Worm (Caenorhabditis elegans) whole organism, young adult: ENCODE measurements around the gene trd-1.

Source experiments
- akir-1 ChIP-seq: fragments of 200-800 bp; sonication (Bioruptor generic); optimal IDR thresholded peaks from 2 replicates; lab custom pipeline; 2018; ENCODE audit warnings: mild to moderate bottlenecking, missing genetic modification characterization, moderate library complexity, missing compliant biosample characterization
- ama-1 ChIP-seq, 3 experiments: fragments of 150-350 bp in 1 of 3; sonication (generic microtip) in 2 of 3; optimal IDR thresholded peaks; 2 replicates each; lab custom pipeline; 2014 to 2018; ENCODE audit warnings: missing biosample characterization in 2 of 3, missing genetic modification characterization in 2 of 3, missing genetic modification reagents in 2 of 3
- aptf-2 ChIP-seq: fragments of 200-800 bp; sonication (Bioruptor generic); conservative IDR thresholded peaks from 2 replicates; pipeline ENCODE4 v1.3.6; 2022; ENCODE audit warnings: missing genetic modification reagents, missing genetic modification characterization, missing compliant biosample characterization
- athp-1 ChIP-seq: sonication (generic microtip); optimal IDR thresholded peaks from 2 replicates; lab custom pipeline; 2017; ENCODE audit warnings: mild to moderate bottlenecking, missing genetic modification characterization, missing compliant biosample characterization
- ceh-58 ChIP-seq: fragments of 200-800 bp; sonication (Bioruptor generic); IDR thresholded peaks from 2 replicates; pipeline ENCODE4 v1.3.6; 2022; ENCODE audit warnings: missing genetic modification characterization, missing compliant biosample characterization
- efl-1 ChIP-seq: fragments of 150-350 bp; optimal IDR thresholded peaks from 2 replicates; lab custom pipeline; 2014; ENCODE audit warnings: missing biosample characterization, missing genetic modification reagents, missing genetic modification characterization
- egrh-3 ChIP-seq: fragments of 200-800 bp; sonication (Bioruptor generic); IDR thresholded peaks from 2 replicates; pipeline ENCODE4 v1.3.6; 2022; ENCODE audit warnings: missing genetic modification reagents, missing genetic modification characterization, missing compliant biosample characterization
- mxl-1 ChIP-seq: sonication (generic microtip); optimal IDR thresholded peaks from 2 replicates; lab custom pipeline; 2016; ENCODE audit warnings: missing genetic modification characterization, missing compliant biosample characterization
- nfya-2 ChIP-seq: fragments of 200-800 bp; sonication (Bioruptor generic); IDR thresholded peaks from 2 replicates; pipeline ENCODE4 v1.3.6; 2022; ENCODE audit warnings: missing genetic modification reagents, missing genetic modification characterization, missing compliant biosample characterization
- pha-4 ChIP-seq: fragments of 150-350 bp; sonication (generic microtip); optimal IDR thresholded peaks from 2 replicates; lab custom pipeline; 2014; ENCODE audit warnings: missing biosample characterization, missing genetic modification reagents, missing genetic modification characterization
- rcor-1 ChIP-seq: fragments of 200-800 bp; sonication (Bioruptor generic); IDR thresholded peaks from 2 replicates; pipeline ENCODE4 v1.3.6; 2022; ENCODE audit warnings: missing genetic modification reagents, missing genetic modification characterization, missing compliant biosample characterization
- snpc-4 ChIP-seq, 5 experiments: fragments of 150-350 bp in 1 of 5; sonication (generic microtip) in 4 of 5; optimal IDR thresholded peaks; 2 replicates each; lab custom pipeline; 2014 to 2018; ENCODE audit warnings: missing genetic modification characterization in 5 of 5, missing biosample characterization in 3 of 5, antibody characterized with exemption in 2 of 5, mild to moderate bottlenecking in 2 of 5, missing compliant biosample characterization in 2 of 5, missing genotype in 2 of 5, moderate library complexity in 2 of 5, missing genetic modification reagents in 1 of 5
- somi-1 ChIP-seq: fragments of 200-800 bp; sonication (Bioruptor generic); optimal IDR thresholded peaks from 2 replicates; lab custom pipeline; 2018; ENCODE audit warnings: mild to moderate bottlenecking, missing genetic modification characterization, missing compliant biosample characterization

DNA sequence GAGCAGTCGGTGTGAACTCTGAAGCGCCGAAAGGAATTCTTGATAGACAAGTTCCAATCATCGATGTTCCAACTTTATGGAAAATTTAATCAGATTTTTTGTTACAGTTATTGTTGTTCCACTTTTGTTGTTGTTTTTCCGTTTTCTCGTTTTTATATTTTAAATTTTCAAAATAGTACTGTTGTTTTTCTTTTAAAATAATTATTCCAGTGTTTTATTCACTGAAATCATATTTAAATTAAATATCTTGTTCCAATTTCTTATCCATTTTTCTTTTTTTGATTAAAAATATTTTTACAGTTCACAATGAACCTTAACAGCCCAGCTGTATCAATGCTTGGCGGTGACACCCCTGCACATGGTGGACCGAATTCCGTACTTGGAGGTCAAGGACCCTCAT, 2.3 kb upstream of the trd-1 start, which contains the start of gene tbp-1:
- no peak for TF ChIP-seq mxl-1 (tag; lab: Kevin White, UChicago)
- TF ChIP-seq rcor-1 (GFP tag; lab: Robert Waterston, UW), result no peak
- TF ChIP-seq nfya-2 (GFP tag; lab: Robert Waterston, UW), result no peak
- no peak for TF ChIP-seq egrh-3 (GFP tag; lab: Robert Waterston, UW)
- no peak for TF ChIP-seq somi-1
- TF ChIP-seq snpc-4 (GFP tag; optimal IDR thresholded peaks at IDR 0.05; lab: Kevin White, UChicago), result no peak
- TF ChIP-seq snpc-4 (tag; optimal IDR thresholded peaks at IDR 0.05; lab: Kevin White, UChicago), result no peak
- TF ChIP-seq pha-4 (tag; lab: Kevin White, UChicago), result no peak
- no peak for TF ChIP-seq aptf-2 (GFP tag; lab: Robert Waterston, UW)
- no peak for TF ChIP-seq akir-1 (GFP tag; lab: Kevin White, UChicago)
- no peak for TF ChIP-seq athp-1 (tag; lab: Kevin White, UChicago)
- TF ChIP-seq efl-1 (GFP tag; lab: Kevin White, UChicago), result no peak
- no peak for TF ChIP-seq ceh-58
- TF ChIP-seq ama-1 (optimal IDR thresholded peaks at IDR 0.05; lab: Kevin White, UChicago), result no peak
- no peak for TF ChIP-seq ama-1 (GFP tag; optimal IDR thresholded peaks at IDR 0.05; lab: Kevin White, UChicago)
